Worm (Caenorhabditis elegans) whole organism, young adult: Measurements from ENCODE around the gene lmtr-5.
A peak's percentile ranks its signal among the peaks of the same experiment; 100 is the strongest.

Experiments used
- F33H1.4 ChIP-seq: fragments of 200-800 bp; sonication (Bioruptor generic); IDR thresholded peaks from 2 replicates; pipeline ENCODE4 v1.3.6; 2022; ENCODE audit warnings: missing genetic modification reagents, missing genetic modification characterization, missing compliant biosample characterization
- K12H6.12 ChIP-seq: fragments of 200-800 bp; sonication (Bioruptor generic); optimal IDR thresholded peaks from 2 replicates; lab custom pipeline; 2018; ENCODE audit warnings: mild to moderate bottlenecking, missing genetic modification characterization, missing compliant biosample characterization
- T26A5.8 ChIP-seq: sonication (generic microtip); optimal IDR thresholded peaks from 2 replicates; lab custom pipeline; 2016; ENCODE audit warnings: missing genetic modification characterization, missing compliant biosample characterization
- ama-1 ChIP-seq, 3 experiments: fragments of 150-350 bp in 1 of 3; sonication (generic microtip) in 2 of 3; optimal IDR thresholded peaks; 2 replicates each; lab custom pipeline; 2014 to 2018; ENCODE audit warnings: missing biosample characterization in 2 of 3, missing genetic modification characterization in 2 of 3, missing genetic modification reagents in 2 of 3
- ceh-40 ChIP-seq: fragments of 200-800 bp; sonication (Bioruptor generic); IDR thresholded peaks from 2 replicates; pipeline ENCODE4 v1.3.6; 2022; ENCODE audit warnings: missing genetic modification characterization, missing compliant biosample characterization
- ceh-58 ChIP-seq: fragments of 200-800 bp; sonication (Bioruptor generic); IDR thresholded peaks from 2 replicates; pipeline ENCODE4 v1.3.6; 2022; ENCODE audit warnings: missing genetic modification characterization, missing compliant biosample characterization
- him-1 ChIP-seq: sonication (generic microtip); optimal IDR thresholded peaks from 2 replicates; lab custom pipeline; 2016; ENCODE audit warnings: missing genotype, missing genetic modification reagents, missing genetic modification characterization, missing compliant biosample characterization
- hmg-20 ChIP-seq: fragments of 200-800 bp; sonication (Bioruptor generic); IDR thresholded peaks from 2 replicates; pipeline ENCODE4 v1.3.6; 2022; ENCODE audit warnings: missing genetic modification reagents, missing genetic modification characterization, missing compliant biosample characterization
- nfya-2 ChIP-seq: fragments of 200-800 bp; sonication (Bioruptor generic); IDR thresholded peaks from 2 replicates; pipeline ENCODE4 v1.3.6; 2022; ENCODE audit warnings: missing genetic modification reagents, missing genetic modification characterization, missing compliant biosample characterization
- pbrm-1 ChIP-seq: fragments of 200-800 bp; sonication (Bioruptor generic); IDR thresholded peaks from 2 replicates; pipeline ENCODE4 v1.3.6; 2022; ENCODE audit warnings: missing genetic modification reagents, missing genetic modification characterization, missing compliant biosample characterization
- pha-4 ChIP-seq: fragments of 150-350 bp; sonication (generic microtip); optimal IDR thresholded peaks from 2 replicates; lab custom pipeline; 2014; ENCODE audit warnings: missing biosample characterization, missing genetic modification reagents, missing genetic modification characterization
- xnd-1 ChIP-seq: sonication (generic microtip); optimal IDR thresholded peaks from 2 replicates; lab custom pipeline; 2016; ENCODE audit warnings: missing genotype, missing genetic modification reagents, missing genetic modification characterization, missing compliant biosample characterization

DNA sequence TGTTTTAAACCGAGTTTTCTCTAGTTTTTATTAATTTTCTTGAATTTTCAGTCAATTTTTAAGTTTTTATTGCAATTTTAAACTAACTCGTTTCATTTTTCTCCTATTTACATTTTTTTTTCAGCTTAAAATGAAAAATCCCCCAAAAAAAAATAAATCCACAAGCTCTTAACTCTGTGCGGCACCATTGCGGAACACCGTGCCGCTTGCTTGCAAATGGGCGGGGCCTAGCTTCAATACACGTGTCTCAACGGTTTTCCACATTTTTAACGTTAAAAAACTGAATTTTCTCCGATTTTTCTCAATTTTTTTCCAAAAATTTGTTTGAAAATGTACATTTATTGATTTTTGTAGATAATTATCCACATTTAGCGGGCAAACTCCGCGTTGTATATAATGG, 8.5 kb upstream of the lmtr-5 start, which contains the start of gene R148.3:
- no peak for TF ChIP-seq him-1
- no peak for TF ChIP-seq nfya-2 (GFP tag; lab: Robert Waterston, UW)
- TF ChIP-seq pbrm-1 (GFP tag; lab: Robert Waterston, UW): peak; percentile 44; the same call in 1 of the 2 replicates
- no peak for TF ChIP-seq ceh-40 (GFP tag; lab: Robert Waterston, UW)
- no peak for TF ChIP-seq pha-4 (tag; lab: Kevin White, UChicago)
- TF ChIP-seq T26A5.8: no peak
- TF ChIP-seq F33H1.4 (GFP tag; lab: Robert Waterston, UW): peak; percentile 49
- peak; percentile 45 for TF ChIP-seq xnd-1 (tag; lab: Kevin White, UChicago)
- no peak for TF ChIP-seq ceh-58 (GFP tag; lab: Robert Waterston, UW)
- no peak for TF ChIP-seq hmg-20
- TF ChIP-seq K12H6.12: no peak
- TF ChIP-seq ama-1 (optimal IDR thresholded peaks at IDR 0.05; lab: Kevin White, UChicago): no peak
- TF ChIP-seq ama-1 (GFP tag; optimal IDR thresholded peaks at IDR 0.05; lab: Kevin White, UChicago): no peak
